Fruit fly (Drosophila melanogaster) whole organism, embryonic: ENCODE measurements around the gene MESR3.

Experiments used
- Adf1 ChIP-seq: fragments of 200-800 bp; sonication (Bioruptor generic); IDR thresholded peaks from 2 replicates; pipeline ENCODE4 v1.3.6; 2022; ENCODE audit warnings: missing biosample characterization, missing genetic modification characterization
- Antp ChIP-seq: fragments of 200-800 bp; sonication (Bioruptor generic); optimal IDR thresholded peaks from 3 replicates; lab custom pipeline; 2016; ENCODE audit warnings: missing biosample characterization, missing genetic modification characterization
- Bgb ChIP-seq: fragments of 200-800 bp; sonication (Bioruptor generic); IDR thresholded peaks from 2 replicates; pipeline ENCODE4 v1.3.6; 2022; ENCODE audit warnings: missing biosample characterization, missing genetic modification characterization; ENCODE audit not compliant: partially characterized antibody
- CG10321 ChIP-seq: fragments of 200-800 bp; sonication (Bioruptor generic); IDR thresholded peaks from 2 replicates; pipeline ENCODE4 v1.3.6; 2022; ENCODE audit warnings: missing biosample characterization, missing genetic modification characterization
- CG10565 ChIP-seq: fragments of 200-800 bp; sonication (Bioruptor generic); optimal IDR thresholded peaks from 3 replicates; lab custom pipeline; 2016; ENCODE audit warnings: missing biosample characterization, mild to moderate bottlenecking, missing genetic modification characterization
- CG11504 ChIP-seq: fragments of 200-800 bp; sonication (Bioruptor generic); optimal IDR thresholded peaks from 3 replicates; lab custom pipeline; 2019; ENCODE audit warnings: missing biosample characterization, mild to moderate bottlenecking, missing genetic modification characterization, moderate library complexity
- CG12236 ChIP-seq: fragments of 200-800 bp; sonication (Bioruptor generic); optimal IDR thresholded peaks from 2 replicates; lab custom pipeline; 2016; ENCODE audit warnings: missing biosample characterization, missing genetic modification characterization
- CG12299 ChIP-seq: fragments of 200-800 bp; sonication (Bioruptor generic); optimal IDR thresholded peaks from 2 replicates; lab custom pipeline; 2018; ENCODE audit warnings: missing biosample characterization, mild to moderate bottlenecking, missing genetic modification characterization
- CG12769 ChIP-seq: fragments of 200-800 bp; sonication (Bioruptor generic); optimal IDR thresholded peaks from 2 replicates; lab custom pipeline; 2019; ENCODE audit warnings: missing biosample characterization, mild to moderate bottlenecking, missing genetic modification characterization, moderate library complexity
- CG13123 ChIP-seq: fragments of 200-800 bp; sonication (Bioruptor generic); optimal IDR thresholded peaks from 2 replicates; lab custom pipeline; 2016; ENCODE audit warnings: missing biosample characterization, missing genetic modification characterization
- CG1529 ChIP-seq: fragments of 200-800 bp; sonication (Bioruptor generic); optimal IDR thresholded peaks from 3 replicates; lab custom pipeline; 2018; ENCODE audit warnings: missing biosample characterization, missing genetic modification characterization
- CG17612 ChIP-seq: fragments of 200-800 bp; sonication (Bioruptor generic); IDR thresholded peaks from 2 replicates; pipeline ENCODE4 v1.3.6; 2022; ENCODE audit warnings: missing biosample characterization, missing genetic modification characterization
- CG1832 ChIP-seq: fragments of 200-800 bp; sonication (Bioruptor generic); optimal IDR thresholded peaks from 2 replicates; lab custom pipeline; 2017; ENCODE audit warnings: missing biosample characterization, mild to moderate bottlenecking, missing genetic modification characterization, inconsistent platforms
- CG18476 ChIP-seq: fragments of 200-800 bp; sonication (Bioruptor generic); optimal IDR thresholded peaks from 2 replicates; lab custom pipeline; 2016; ENCODE audit warnings: missing biosample characterization, mild to moderate bottlenecking, missing genetic modification characterization
- CG18764 ChIP-seq: fragments of 200-800 bp; sonication (Bioruptor generic); optimal IDR thresholded peaks from 3 replicates; lab custom pipeline; 2016; ENCODE audit warnings: missing biosample characterization, missing genetic modification characterization
- CG2116 ChIP-seq: fragments of 200-800 bp; sonication (Bioruptor generic); optimal IDR thresholded peaks from 3 replicates; lab custom pipeline; 2018; ENCODE audit warnings: missing biosample characterization, mild to moderate bottlenecking, missing genetic modification characterization
- CG4707 ChIP-seq: fragments of 200-800 bp; sonication (Bioruptor generic); optimal IDR thresholded peaks from 2 replicates; lab custom pipeline; 2018; ENCODE audit warnings: missing biosample characterization, mild to moderate bottlenecking, missing genetic modification characterization, moderate library complexity
- CG7357 ChIP-seq: fragments of 200-800 bp; sonication (Bioruptor generic); IDR thresholded peaks from 3 replicates; pipeline ENCODE4 v1.3.6; 2022; ENCODE audit warnings: missing biosample characterization, missing genetic modification characterization
- CG8924 ChIP-seq: fragments of 200-800 bp; optimal IDR thresholded peaks from 3 replicates; lab custom pipeline; 2019; ENCODE audit warnings: missing biosample characterization, mild to moderate bottlenecking, missing genetic modification characterization, moderate library complexity
- CG9727 ChIP-seq: fragments of 200-800 bp; sonication (Bioruptor generic); optimal IDR thresholded peaks from 3 replicates; lab custom pipeline; 2017; ENCODE audit warnings: missing biosample characterization, mild to moderate bottlenecking, missing genetic modification characterization
- CG9876 ChIP-seq: fragments of 200-800 bp; sonication (Bioruptor generic); optimal IDR thresholded peaks from 2 replicates; lab custom pipeline; 2016; ENCODE audit warnings: missing biosample characterization, missing genetic modification characterization
- Deaf1 ChIP-seq: fragments of 200-800 bp; optimal IDR thresholded peaks from 3 replicates; lab custom pipeline; 2019; ENCODE audit warnings: missing biosample characterization, mild to moderate bottlenecking, missing genetic modification characterization, moderate library complexity
- Doc3 ChIP-seq: fragments of 200-800 bp; sonication (Bioruptor generic); IDR thresholded peaks from 3 replicates; pipeline ENCODE4 v1.3.6; 2022; ENCODE audit warnings: missing biosample characterization, missing genetic modification characterization; ENCODE audit not compliant: partially characterized antibody
- HLHmδ ChIP-seq: fragments of 200-800 bp; sonication (Bioruptor generic); optimal IDR thresholded peaks from 2 replicates; lab custom pipeline; 2018; ENCODE audit warnings: missing biosample characterization, mild to moderate bottlenecking, missing genetic modification characterization, moderate library complexity
- Hey ChIP-seq: fragments of 200-800 bp; sonication (Bioruptor generic); optimal IDR thresholded peaks from 3 replicates; lab custom pipeline; 2018; ENCODE audit warnings: missing biosample characterization, mild to moderate bottlenecking, missing genetic modification characterization
- Hmx ChIP-seq: fragments of 200-800 bp; sonication (Bioruptor generic); optimal IDR thresholded peaks from 2 replicates; lab custom pipeline; 2016; ENCODE audit warnings: missing biosample characterization, missing genetic modification characterization
- Med ChIP-seq: fragments of 200-800 bp; sonication (Bioruptor generic); peaks from one replicate; lab custom pipeline; 2016; ENCODE audit warnings: missing biosample characterization, missing genetic modification characterization, mild to moderate bottlenecking, inconsistent platforms, moderate library complexity
- Meics ChIP-seq: fragments of 200-800 bp; sonication (Bioruptor generic); optimal IDR thresholded peaks from 2 replicates; lab custom pipeline; 2017; ENCODE audit warnings: missing biosample characterization, mild to moderate bottlenecking, missing genetic modification characterization
- Oli ChIP-seq: fragments of 200-800 bp; sonication (Bioruptor generic); optimal IDR thresholded peaks from 2 replicates; lab custom pipeline; 2018; ENCODE audit warnings: missing biosample characterization, mild to moderate bottlenecking, missing genetic modification characterization, moderate library complexity
- Sry-β ChIP-seq: fragments of 200-800 bp; sonication (Bioruptor generic); optimal IDR thresholded peaks from 2 replicates; lab custom pipeline; 2018; ENCODE audit warnings: missing biosample characterization, mild to moderate bottlenecking, missing genetic modification characterization, moderate library complexity
- Sry-δ ChIP-seq: fragments of 200-800 bp; sonication (Bioruptor generic); optimal IDR thresholded peaks from 2 replicates; lab custom pipeline; 2016; ENCODE audit warnings: missing biosample characterization, missing genetic modification characterization
- Usf ChIP-seq: fragments of 200-800 bp; sonication (Bioruptor generic); optimal IDR thresholded peaks from 2 replicates; lab custom pipeline; 2017; ENCODE audit warnings: missing genotype, missing biosample characterization, missing genetic modification characterization
- Xbp1 ChIP-seq: fragments of 200-800 bp; sonication (Bioruptor generic); optimal IDR thresholded peaks from 3 replicates; lab custom pipeline; 2016; ENCODE audit warnings: missing biosample characterization, mild to moderate bottlenecking, missing genetic modification characterization
- abd-A ChIP-seq: fragments of 200-800 bp; sonication (Bioruptor generic); optimal IDR thresholded peaks from 3 replicates; lab custom pipeline; 2019; ENCODE audit warnings: missing biosample characterization, mild to moderate bottlenecking, missing genetic modification characterization, moderate library complexity
- aop ChIP-seq: fragments of 200-800 bp; sonication (Bioruptor generic); IDR thresholded peaks from 2 replicates; pipeline ENCODE4 v1.3.6; 2022; ENCODE audit warnings: missing biosample characterization, missing genetic modification characterization
- ara ChIP-seq: fragments of 200-800 bp; sonication (Bioruptor generic); IDR thresholded peaks from 2 replicates; pipeline ENCODE4 v1.3.6; 2022; ENCODE audit warnings: missing biosample characterization, missing genetic modification characterization
- cad ChIP-seq: fragments of >200 bp; optimal IDR thresholded peaks from 2 replicates; lab custom pipeline; 2017; ENCODE audit warnings: missing biosample characterization, missing genetic modification characterization
- dan ChIP-seq: fragments of 200-800 bp; sonication (Bioruptor generic); IDR thresholded peaks from 2 replicates; pipeline ENCODE4 v1.3.6; 2022; ENCODE audit warnings: missing biosample characterization, missing genetic modification characterization
- dmrt11E ChIP-seq: fragments of 200-800 bp; sonication (Bioruptor generic); optimal IDR thresholded peaks from 3 replicates; lab custom pipeline; 2018; ENCODE audit warnings: missing biosample characterization, mild to moderate bottlenecking, missing genetic modification characterization, moderate library complexity
- dysf ChIP-seq: fragments of 200-800 bp; sonication (Bioruptor generic); IDR thresholded peaks from 3 replicates; pipeline ENCODE4 v1.3.6; 2022; ENCODE audit warnings: missing biosample characterization, missing genetic modification characterization
- fru ChIP-seq: fragments of >200 bp; optimal IDR thresholded peaks from 2 replicates; lab custom pipeline; 2017
- ind ChIP-seq: fragments of 200-800 bp; sonication (Bioruptor generic); optimal IDR thresholded peaks from 3 replicates; lab custom pipeline; 2016; ENCODE audit warnings: missing biosample characterization, missing genetic modification characterization
- lbe ChIP-seq: fragments of 200-800 bp; sonication (Bioruptor generic); optimal IDR thresholded peaks from 2 replicates; lab custom pipeline; 2016; ENCODE audit warnings: missing biosample characterization, mild to moderate bottlenecking, missing genetic modification characterization
- peb ChIP-seq: fragments of 200-800 bp; sonication (Bioruptor generic); IDR thresholded peaks from 2 replicates; pipeline ENCODE4 v1.3.6; 2022; ENCODE audit warnings: missing biosample characterization, missing genetic modification characterization
- pnt ChIP-seq: fragments of 200-800 bp; sonication (Bioruptor generic); optimal IDR thresholded peaks from 3 replicates; lab custom pipeline; 2016; ENCODE audit warnings: missing biosample characterization, missing genetic modification characterization
- sens-2 ChIP-seq: fragments of 200-800 bp; sonication (Bioruptor generic); IDR thresholded peaks from 2 replicates; pipeline ENCODE4 v1.3.6; 2022; ENCODE audit warnings: missing biosample characterization, missing genetic modification characterization
- tgo ChIP-seq: fragments of 200-800 bp; sonication (Bioruptor generic); IDR thresholded peaks from 3 replicates; pipeline ENCODE4 v1.3.6; 2022; ENCODE audit warnings: missing biosample characterization, missing genetic modification characterization
- tio ChIP-seq: fragments of 200-800 bp; sonication (Bioruptor generic); optimal IDR thresholded peaks from 2 replicates; lab custom pipeline; 2017; ENCODE audit warnings: missing biosample characterization, missing genetic modification characterization, inconsistent platforms
- trem ChIP-seq: fragments of 200-800 bp; optimal IDR thresholded peaks from 3 replicates; lab custom pipeline; 2019; ENCODE audit warnings: missing biosample characterization, mild to moderate bottlenecking, missing genetic modification characterization, moderate library complexity
- usp ChIP-seq: fragments of >200 bp; optimal IDR thresholded peaks from 2 replicates; lab custom pipeline; 2017; ENCODE audit warnings: missing biosample characterization, missing genetic modification characterization
- wek ChIP-seq: fragments of 200-800 bp; sonication (Bioruptor generic); optimal IDR thresholded peaks from 3 replicates; lab custom pipeline; 2018; ENCODE audit warnings: missing biosample characterization, mild to moderate bottlenecking, missing genetic modification characterization, moderate library complexity
- wor ChIP-seq: fragments of 200-800 bp; sonication (Bioruptor generic); IDR thresholded peaks from 2 replicates; pipeline ENCODE4 v1.3.6; 2022; ENCODE audit warnings: missing biosample characterization, missing genetic modification characterization

Gene MESR3

DNA sequence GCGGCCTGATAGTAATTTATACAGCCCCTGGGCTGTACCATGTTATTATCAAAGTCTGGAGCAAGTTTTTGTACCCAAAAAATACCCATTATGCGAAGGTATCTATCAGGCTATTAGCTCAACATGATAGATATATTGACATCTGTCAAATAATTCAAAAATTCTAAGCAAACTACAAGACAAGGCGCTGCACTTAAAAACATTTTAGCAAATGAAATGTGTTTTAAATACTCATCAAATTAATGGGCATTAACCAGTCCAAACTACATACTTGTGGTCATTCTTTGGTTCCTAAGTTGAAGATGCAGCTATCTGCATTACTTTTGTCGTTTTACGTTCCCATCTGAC lies 36.2 kb downstream of the MESR3 start (continued):
- TF ChIP-seq CG18764 (GFP tag; lab: Kevin White, UChicago) (peak; percentile 63), CG10565 (peak; percentile 55), CG12769 (peak; percentile 73), CG1529 (no peak), HLHmδ (GFP tag; lab: Kevin White, UChicago) (no peak), Deaf1 (tag; lab: Kevin White, UChicago) (no peak), dysf (peak; percentile 69; the same call in 1 of the 3 replicates), Meics (GFP tag; lab: Kevin White, UChicago) (peak; percentile 44), CG1832 (no peak), Oli (tag; lab: Kevin White, UChicago) (peak; percentile 58), sens-2 (peak; percentile 56; the same call in 1 of the 2 replicates), trem (peak; percentile 57), CG18476 (GFP tag; lab: Kevin White, UChicago) (peak; percentile 58), fru (lab: Kevin White, UChicago) (no peak), pnt (GFP tag; lab: Kevin White, UChicago) (peak; percentile 33), CG10321 (GFP tag; lab: Robert Waterston, UW) (no peak), Med (GFP tag; lab: Kevin White, UChicago) (peak; percentile 95), Antp (no peak), CG12299 (no peak), tio (GFP tag; lab: Kevin White, UChicago) (no peak), CG12236 (GFP tag; lab: Kevin White, UChicago) (no peak), CG4707 (GFP tag; lab: Kevin White, UChicago) (peak; percentile 62), Xbp1 (GFP tag; lab: Kevin White, UChicago) (peak; percentile 77), usp (GFP tag; lab: Kevin White, UChicago) (no peak), Hmx (GFP tag; lab: Kevin White, UChicago) (no peak), wor (GFP tag; lab: Robert Waterston, UW) (peak; percentile 60), lbe (GFP tag; lab: Kevin White, UChicago) (peak; percentile 92), cad (GFP tag; lab: Kevin White, UChicago) (no peak), wek (no peak), CG7357 (GFP tag; lab: Robert Waterston, UW) (peak; percentile 36; the same call in 1 of the 3 replicates), Usf (GFP tag; lab: Kevin White, UChicago) (peak; percentile 40), Adf1 (GFP tag; lab: Robert Waterston, UW) (no peak), CG9727 (GFP tag; lab: Kevin White, UChicago) (peak; percentile 79), dmrt11E (tag; lab: Kevin White, UChicago) (peak; percentile 70), tgo (GFP tag; lab: Robert Waterston, UW) (peak; percentile 70), CG9876 (GFP tag; lab: Kevin White, UChicago) (no peak), ind (GFP tag; lab: Kevin White, UChicago) (peak; percentile 77), Sry-δ (peak; percentile 47), peb (GFP tag; lab: Robert Waterston, UW) (peak; percentile 82), Doc3 (GFP tag; lab: Robert Waterston, UW) (no peak), Sry-β (GFP tag; lab: Kevin White, UChicago) (peak; percentile 19), Bgb (GFP tag; lab: Robert Waterston, UW) (no peak), CG17612 (GFP tag; lab: Robert Waterston, UW) (peak; percentile 63), CG11504 (peak; percentile 64), dan (GFP tag; lab: Robert Waterston, UW) (peak; percentile 54; the same call in 1 of the 2 replicates), CG2116 (GFP tag; lab: Kevin White, UChicago) (peak; percentile 10), CG13123 (GFP tag; lab: Kevin White, UChicago) (peak; percentile 24), CG8924 (peak; percentile 68), Hey (tag; lab: Kevin White, UChicago) (no peak), aop (no peak), ara (GFP tag; lab: Robert Waterston, UW) (peak; percentile 91), abd-A (tag; lab: Kevin White, UChicago) (no peak)
